Fruit fly (Drosophila melanogaster) whole organism: ENCODE measurements around the gene Herp.

Source experiments
- CG8478 ChIP-seq: fragments of >200 bp; optimal IDR thresholded peaks from 2 replicates; lab custom pipeline; 2018; ENCODE audit warnings: inconsistent platforms
- Dll ChIP-seq: fragments of >200 bp; optimal IDR thresholded peaks from 2 replicates; lab custom pipeline; 2017
- EcR ChIP-seq, 2 experiments: fragments of >200 bp; optimal IDR thresholded peaks; 2 replicates each; lab custom pipeline; 2017; ENCODE audit warnings: missing biosample characterization in 2 of 2, missing genetic modification characterization in 2 of 2, missing genetic modification reagents in 2 of 2
- pan ChIP-seq: fragments of >200 bp; optimal IDR thresholded peaks from 2 replicates; lab custom pipeline; 2017
- psq ChIP-seq: fragments of >200 bp; optimal IDR thresholded peaks from 2 replicates; lab custom pipeline; 2017
- usp ChIP-seq: fragments of >200 bp; optimal IDR thresholded peaks from 2 replicates; lab custom pipeline; 2017; ENCODE audit warnings: missing biosample characterization, missing genetic modification characterization, mixed read lengths

DNA sequence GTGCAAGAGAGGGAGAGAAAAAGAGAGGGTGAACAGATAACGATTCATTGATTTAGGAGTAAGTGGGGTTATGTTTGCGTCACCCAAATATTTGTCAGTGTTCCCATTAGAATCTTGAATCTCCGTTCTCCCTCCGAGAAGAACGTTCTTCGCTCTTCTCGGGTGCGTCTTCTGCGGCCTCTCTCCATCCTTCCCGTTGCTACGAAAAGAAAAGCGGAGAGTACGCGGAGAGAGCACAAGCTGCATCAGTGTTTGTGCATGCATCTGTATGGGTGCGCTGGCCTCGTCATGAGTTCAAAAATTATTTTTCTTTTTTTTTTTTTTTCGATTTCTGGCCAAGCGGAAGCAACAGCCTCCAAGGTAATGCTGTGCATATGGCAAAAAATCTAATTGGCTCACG lies 29.0 kb upstream of the Herp start:
- TF ChIP-seq Dll (lab: Kevin White, UChicago): no peak
- TF ChIP-seq CG8478 (lab: Kevin White, UChicago): no peak
- TF ChIP-seq pan (lab: Kevin White, UChicago): no peak
- TF ChIP-seq EcR (GFP tag; optimal IDR thresholded peaks at IDR 0.05; lab: Kevin White, UChicago): no peak
- TF ChIP-seq psq (lab: Kevin White, UChicago): no peak
- no peak for TF ChIP-seq usp (GFP tag; lab: Kevin White, UChicago)
